Worm (Caenorhabditis elegans) whole organism, mixed stage, embryonic: ENCODE results near the gene C40H1.7.

ENCODE experiments used
- elt-1 ChIP-seq: sonication (generic microtip); optimal IDR thresholded peaks from 2 replicates; lab custom pipeline; 2017; ENCODE audit warnings: missing genetic modification characterization, mild to moderate bottlenecking, missing compliant biosample characterization, antibody characterized with exemption, moderate library complexity, borderline replicate concordance; ENCODE audit not compliant: insufficient read depth
- lin-13 ChIP-seq: fragments of 150-350 bp; optimal IDR thresholded peaks from 2 replicates; lab custom pipeline; 2014; ENCODE audit warnings: missing biosample characterization, missing genetic modification characterization
- nhr-12 ChIP-seq: fragments of 150-350 bp; optimal IDR thresholded peaks from 2 replicates; lab custom pipeline; 2014; ENCODE audit warnings: missing biosample characterization, missing genetic modification characterization
- nhr-237 ChIP-seq: fragments of 150-350 bp; optimal IDR thresholded peaks from 2 replicates; lab custom pipeline; 2014; ENCODE audit warnings: missing biosample characterization, missing genetic modification characterization
- ztf-11 ChIP-seq: fragments of 150-350 bp; optimal IDR thresholded peaks from 2 replicates; lab custom pipeline; 2014; ENCODE audit warnings: missing biosample characterization, missing genetic modification characterization

DNA sequence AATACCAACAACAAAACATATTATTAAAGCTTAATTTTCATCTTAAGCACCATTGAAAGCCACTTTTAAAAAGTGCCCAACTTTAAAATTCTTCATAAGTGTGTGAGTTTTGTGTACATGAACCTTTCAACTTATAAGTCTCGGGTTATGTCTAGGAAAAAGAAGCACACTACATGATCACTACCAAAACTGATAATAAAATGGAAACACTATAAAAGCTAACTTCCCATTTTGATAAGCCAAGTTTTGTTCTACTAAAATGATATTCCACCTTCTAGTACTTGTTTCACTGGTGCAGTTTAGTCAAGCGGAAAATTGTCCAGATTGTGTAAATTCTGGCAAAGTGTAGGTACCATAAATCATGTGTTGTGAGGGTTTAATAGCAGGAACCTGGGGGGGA, 10.3 kb upstream of the C40H1.7 start, which contains the start of gene C40H1.8:
- TF ChIP-seq lin-13 (tag; lab: Kevin White, UChicago) (no peak), nhr-12 (tag; lab: Kevin White, UChicago) (no peak), elt-1 (tag; lab: Kevin White, UChicago) (no peak), ztf-11 (tag; lab: Kevin White, UChicago) (no peak), nhr-237 (tag; lab: Kevin White, UChicago) (no peak)
